Worm (Caenorhabditis elegans) whole organism, late embryonic: ENCODE results near the gene rev-1.

Experiments used
- C38D4.7 ChIP-seq: fragments of 200-800 bp; sonication (Bioruptor generic); optimal IDR thresholded peaks from 2 replicates; lab custom pipeline; 2018; ENCODE audit warnings: mild to moderate bottlenecking, missing genetic modification characterization, moderate library complexity, missing compliant biosample characterization
- K02D7.2 ChIP-seq: sonication (generic microtip); optimal IDR thresholded peaks from 2 replicates; lab custom pipeline; 2017; ENCODE audit warnings: mild to moderate bottlenecking, missing genetic modification characterization, missing compliant biosample characterization
- K09A11.1 ChIP-seq: sonication (generic microtip); optimal IDR thresholded peaks from 2 replicates; lab custom pipeline; 2017; ENCODE audit warnings: antibody characterized with exemption, mild to moderate bottlenecking, missing genetic modification characterization, missing compliant biosample characterization; ENCODE audit not compliant: insufficient read depth
- Y22D7AL.16 ChIP-seq: sonication (generic microtip); optimal IDR thresholded peaks from 2 replicates; lab custom pipeline; 2016; ENCODE audit warnings: missing genetic modification characterization, missing compliant biosample characterization
- ceh-14 ChIP-seq: sonication (generic microtip); optimal IDR thresholded peaks from 2 replicates; lab custom pipeline; 2016; ENCODE audit warnings: missing genotype, missing genetic modification characterization, missing compliant biosample characterization
- ceh-22 ChIP-seq: sonication (generic microtip); optimal IDR thresholded peaks from 2 replicates; lab custom pipeline; 2017; ENCODE audit warnings: missing biosample characterization, missing genetic modification characterization
- ceh-24 ChIP-seq: sonication (generic microtip); optimal IDR thresholded peaks from 2 replicates; lab custom pipeline; 2016; ENCODE audit warnings: mild to moderate bottlenecking, missing genetic modification characterization, missing compliant biosample characterization
- ceh-30 ChIP-seq: fragments of 150-350 bp; optimal IDR thresholded peaks from 2 replicates; lab custom pipeline; 2014; ENCODE audit warnings: missing biosample characterization, missing genetic modification characterization
- ceh-45 ChIP-seq: fragments of 200-800 bp; sonication (Bioruptor generic); IDR thresholded peaks from 2 replicates; pipeline ENCODE4 v1.3.6; 2022; ENCODE audit warnings: missing genetic modification reagents, missing genetic modification characterization, missing compliant biosample characterization
- ceh-6 ChIP-seq: fragments of 200-800 bp; sonication (Bioruptor generic); optimal IDR thresholded peaks from 2 replicates; lab custom pipeline; 2018; ENCODE audit warnings: mild to moderate bottlenecking, missing genetic modification characterization, missing compliant biosample characterization
- ceh-9 ChIP-seq: sonication (generic microtip); optimal IDR thresholded peaks from 2 replicates; lab custom pipeline; 2016; ENCODE audit warnings: mild to moderate bottlenecking, missing genetic modification characterization, inconsistent platforms, missing compliant biosample characterization
- dmd-4 ChIP-seq: sonication (generic microtip); optimal IDR thresholded peaks from 2 replicates; lab custom pipeline; 2016; ENCODE audit warnings: borderline replicate concordance, missing genetic modification characterization, missing compliant biosample characterization
- elt-2 ChIP-seq: sonication (generic microtip); optimal IDR thresholded peaks from 2 replicates; lab custom pipeline; 2016; ENCODE audit warnings: missing genetic modification reagents, missing genetic modification characterization, missing compliant biosample characterization
- eyg-1 ChIP-seq: sonication (generic microtip); optimal IDR thresholded peaks from 2 replicates; lab custom pipeline; 2016; ENCODE audit warnings: missing genotype, missing genetic modification characterization, missing compliant biosample characterization
- fkh-10 ChIP-seq: fragments of 150-350 bp; optimal IDR thresholded peaks from 2 replicates; lab custom pipeline; 2014; ENCODE audit warnings: missing biosample characterization, missing genetic modification reagents, missing genetic modification characterization
- fkh-6 ChIP-seq: sonication (generic microtip); optimal IDR thresholded peaks from 2 replicates; lab custom pipeline; 2016; ENCODE audit warnings: missing genetic modification characterization, missing compliant biosample characterization
- gmeb-2 ChIP-seq: sonication (generic microtip); optimal IDR thresholded peaks from 2 replicates; lab custom pipeline; 2016; ENCODE audit warnings: missing genetic modification characterization, inconsistent platforms, missing compliant biosample characterization
- hlh-6 ChIP-seq: sonication (generic microtip); optimal IDR thresholded peaks from 2 replicates; lab custom pipeline; 2016; ENCODE audit warnings: missing genotype, missing genetic modification characterization, missing compliant biosample characterization
- lin-11 ChIP-seq: fragments of 200-800 bp; sonication (Bioruptor generic); optimal IDR thresholded peaks from 2 replicates; lab custom pipeline; 2018; ENCODE audit warnings: mild to moderate bottlenecking, missing genetic modification characterization, missing compliant biosample characterization
- madf-2 ChIP-seq: sonication (generic microtip); optimal IDR thresholded peaks from 2 replicates; lab custom pipeline; 2017; ENCODE audit warnings: missing genetic modification characterization, missing compliant biosample characterization
- nfya-1 ChIP-seq: sonication (generic microtip); optimal IDR thresholded peaks from 2 replicates; lab custom pipeline; 2017; ENCODE audit warnings: missing genetic modification characterization, mild to moderate bottlenecking, missing compliant biosample characterization, antibody characterized with exemption, moderate library complexity
- nhr-11 ChIP-seq: fragments of 150-350 bp; optimal IDR thresholded peaks from 2 replicates; lab custom pipeline; 2014; ENCODE audit warnings: missing biosample characterization, missing genetic modification characterization
- nhr-232 ChIP-seq: sonication (generic microtip); optimal IDR thresholded peaks from 2 replicates; lab custom pipeline; 2016; ENCODE audit warnings: missing genetic modification characterization, missing compliant biosample characterization
- pha-2 ChIP-seq: sonication (generic microtip); optimal IDR thresholded peaks from 2 replicates; lab custom pipeline; 2017; ENCODE audit warnings: mild to moderate bottlenecking, missing genetic modification characterization, missing compliant biosample characterization
- pqm-1 ChIP-seq: sonication (generic microtip); optimal IDR thresholded peaks from 2 replicates; lab custom pipeline; 2016; ENCODE audit warnings: missing genetic modification characterization, missing compliant biosample characterization
- ref-2 ChIP-seq: sonication (generic microtip); optimal IDR thresholded peaks from 2 replicates; lab custom pipeline; 2016; ENCODE audit warnings: missing genetic modification characterization, missing compliant biosample characterization
- syd-9 ChIP-seq: sonication (generic microtip); optimal IDR thresholded peaks from 2 replicates; lab custom pipeline; 2016; ENCODE audit warnings: mild to moderate bottlenecking, missing genetic modification characterization, moderate library complexity, missing compliant biosample characterization
- tbx-2 ChIP-seq: sonication (generic microtip); optimal IDR thresholded peaks from 2 replicates; lab custom pipeline; 2016; ENCODE audit warnings: missing genetic modification characterization, missing compliant biosample characterization
- unc-42 ChIP-seq: sonication (generic microtip); optimal IDR thresholded peaks from 2 replicates; lab custom pipeline; 2016; ENCODE audit warnings: missing genotype, missing genetic modification characterization, missing compliant biosample characterization
- unc-55 ChIP-seq: sonication (generic microtip); optimal IDR thresholded peaks from 2 replicates; lab custom pipeline; 2017; ENCODE audit warnings: missing biosample characterization, missing genetic modification reagents, missing genetic modification characterization
- ztf-16 ChIP-seq: sonication (generic microtip); optimal IDR thresholded peaks from 2 replicates; lab custom pipeline; 2017; ENCODE audit warnings: missing genetic modification characterization, missing compliant biosample characterization

rev-1 gene

DNA sequence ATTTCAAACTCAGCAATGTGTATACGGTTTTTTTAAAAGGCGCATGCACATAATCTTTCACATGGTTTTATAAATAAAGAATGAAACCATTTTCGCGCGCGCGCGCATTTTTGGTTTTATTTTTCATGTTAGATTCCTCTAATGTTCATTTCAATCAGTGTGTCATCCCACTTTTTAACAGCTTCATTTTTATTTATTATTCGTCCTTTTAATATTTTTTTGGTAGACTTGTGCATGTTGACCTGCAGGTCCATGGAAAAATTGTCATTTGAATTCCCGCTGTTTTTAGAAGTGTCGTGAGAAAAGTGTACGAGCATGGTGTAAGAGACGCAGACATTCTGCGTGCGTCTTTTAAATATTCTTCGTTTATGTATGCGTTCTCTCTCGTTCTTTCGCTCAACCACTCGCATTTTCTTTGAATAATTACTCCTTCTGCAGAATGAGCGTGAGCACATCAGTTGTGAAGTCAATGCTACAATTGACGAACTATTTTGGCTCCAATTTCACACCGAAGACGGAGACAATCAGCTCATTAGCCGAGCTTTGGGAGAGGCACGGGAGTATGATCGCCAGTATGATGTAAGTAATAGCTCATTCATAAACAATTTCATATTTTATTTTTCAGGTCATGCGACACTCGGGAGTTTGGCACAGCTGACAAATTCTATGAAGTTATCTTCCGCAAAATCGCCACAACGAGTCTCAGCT lies 40.0 kb upstream of the rev-1 start, which contains the start of gene lin-5 (continued):
- no peak for TF ChIP-seq fkh-6
- peak; percentile 24 for TF ChIP-seq tbx-2 (tag; lab: Kevin White, UChicago)
- TF ChIP-seq unc-42: no peak
- TF ChIP-seq ceh-22 (tag; lab: Kevin White, UChicago): no peak
- TF ChIP-seq ref-2 (tag; lab: Kevin White, UChicago): peak; percentile 36
- TF ChIP-seq pha-2 (tag; lab: Kevin White, UChicago): no peak
- TF ChIP-seq lin-11 (tag; lab: Kevin White, UChicago): no peak
- TF ChIP-seq ceh-9 (tag; lab: Kevin White, UChicago): no peak

DNA sequence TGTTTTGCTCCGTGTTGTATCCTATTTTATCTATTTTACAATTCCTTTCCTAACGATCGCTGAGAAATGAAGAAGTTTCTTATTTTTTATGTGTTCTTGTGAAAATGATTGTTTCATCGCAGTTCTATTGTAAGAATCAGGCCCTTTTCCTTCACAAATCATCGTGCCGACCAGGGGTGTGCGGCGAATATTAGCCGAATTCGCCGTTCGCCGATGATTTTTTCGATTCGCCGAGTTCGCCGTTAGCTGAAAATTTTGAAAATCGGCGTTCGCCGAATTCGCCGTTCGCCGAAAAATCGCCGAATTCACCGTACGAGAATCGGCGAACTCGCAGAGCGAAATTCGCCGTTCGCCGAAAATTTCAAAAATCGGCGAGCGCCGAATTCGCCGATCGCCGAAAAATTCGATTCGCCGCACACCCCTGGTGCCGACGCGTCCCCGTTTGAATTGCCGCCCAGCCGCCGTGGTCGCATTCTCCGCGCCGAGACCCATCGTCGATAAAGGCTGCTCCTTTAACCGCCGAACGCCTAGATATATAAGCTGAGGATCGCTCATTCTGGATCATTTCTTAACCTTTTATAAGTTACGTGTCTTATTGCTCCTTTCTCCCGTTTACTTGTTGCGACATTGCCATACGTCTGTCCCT lies 36.8 kb upstream of the rev-1 start:
- TF ChIP-seq K09A11.1 (tag; lab: Kevin White, UChicago): peak; percentile 29
- no peak for TF ChIP-seq ceh-14 (tag; lab: Kevin White, UChicago)
- no peak for TF ChIP-seq hlh-6 (tag; lab: Kevin White, UChicago)
- TF ChIP-seq, all 69 proteins: peak for 1

DNA sequence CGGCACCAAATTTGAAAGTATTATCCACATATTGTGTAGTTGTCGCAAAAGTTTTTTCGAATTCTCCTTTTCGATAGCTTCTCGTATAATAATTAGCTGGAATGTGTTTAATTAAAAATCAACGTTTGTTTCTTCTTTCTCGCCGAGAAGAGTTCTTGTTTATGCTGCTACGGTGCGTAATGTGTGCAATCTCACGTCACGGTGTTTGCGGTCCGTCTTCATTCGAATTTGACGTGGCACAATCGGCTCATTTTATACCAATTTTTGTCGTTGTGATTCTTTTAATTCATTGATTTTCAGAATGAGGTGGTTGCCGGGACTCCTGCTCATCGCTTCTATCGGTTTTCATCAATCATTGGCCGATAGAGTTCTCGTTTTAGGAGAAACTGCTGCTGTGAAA lies 36.2 kb upstream of the rev-1 start, which contains the start of gene ostb-1:
Gene ostb-1, plus strand, starts transcription at position 301 of the 400 bp plus-strand sequence.
- no peak for TF ChIP-seq fkh-10 (GFP tag; lab: Kevin White, UChicago)
- TF ChIP-seq elt-2 (tag; lab: Kevin White, UChicago): peak; percentile 15
- TF ChIP-seq ceh-14 (tag; lab: Kevin White, UChicago): no peak
- peak; percentile 12 for TF ChIP-seq nfya-1 (tag; lab: Kevin White, UChicago)

DNA sequence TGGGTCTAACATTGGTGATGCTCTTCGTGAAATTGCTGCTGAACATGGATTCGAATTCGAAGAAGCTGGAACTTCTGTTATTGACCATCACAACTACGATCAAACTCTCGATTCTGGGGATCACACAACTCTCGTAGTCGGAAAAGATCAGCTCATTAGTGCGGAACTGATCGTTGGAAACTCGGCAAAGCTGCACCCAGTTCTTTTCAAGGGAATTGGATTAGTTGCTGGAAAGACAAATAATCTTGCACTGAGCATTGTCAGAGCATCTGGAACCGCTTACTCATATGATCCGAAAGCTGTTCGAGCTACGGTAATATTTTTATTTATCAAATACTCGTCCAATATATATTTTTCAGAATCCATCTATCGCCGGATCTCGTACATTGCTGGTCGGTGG lies 35.5 kb upstream of the rev-1 start:
- TF ChIP-seq tbx-2 (tag; lab: Kevin White, UChicago) (no peak), Y22D7AL.16 (no peak), ceh-30 (tag; lab: Kevin White, UChicago) (no peak), eyg-1 (tag; lab: Kevin White, UChicago) (no peak), gmeb-2 (tag; lab: Kevin White, UChicago) (no peak), madf-2 (tag; lab: Kevin White, UChicago) (no peak), ceh-45 (GFP tag; lab: Robert Waterston, UW) (no peak), ztf-16 (no peak), C38D4.7 (GFP tag; lab: Kevin White, UChicago) (no peak), K02D7.2 (tag; lab: Kevin White, UChicago) (no peak), ceh-6 (GFP tag; lab: Kevin White, UChicago) (no peak), nhr-232 (tag; lab: Kevin White, UChicago) (no peak), fkh-6 (no peak), ceh-24 (tag; lab: Kevin White, UChicago) (no peak), syd-9 (tag; lab: Kevin White, UChicago) (no peak), unc-55 (no peak), ceh-14 (tag; lab: Kevin White, UChicago) (no peak), pqm-1 (tag; lab: Kevin White, UChicago) (no peak), hlh-6 (tag; lab: Kevin White, UChicago) (no peak)

DNA sequence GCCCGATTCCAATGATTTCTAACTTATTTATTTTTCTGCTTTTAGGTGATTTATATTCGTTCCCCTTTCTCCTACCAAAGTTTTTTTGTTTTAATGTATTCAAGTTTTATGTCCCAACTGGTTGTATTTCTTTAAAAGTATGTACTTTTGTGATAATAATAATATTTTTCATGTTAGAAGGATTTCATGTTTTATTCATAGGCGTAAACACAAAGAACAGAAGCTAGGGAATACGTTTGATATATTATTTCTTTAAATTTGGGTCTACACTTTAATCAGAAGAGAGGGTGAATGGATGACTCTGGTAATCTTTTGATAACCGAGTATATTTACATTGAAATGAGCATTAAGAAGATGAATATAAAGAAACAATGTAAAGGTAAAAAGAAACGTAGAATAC lies 34.3 kb upstream of the rev-1 start:
- TF ChIP-seq dmd-4: no peak
- TF ChIP-seq nhr-11 (tag; lab: Kevin White, UChicago): peak; percentile 32
